Fruit fly (Drosophila melanogaster) whole organism, embryonic: ENCODE results near the gene dysc.

Experiments used
- Abd-B ChIP-seq: fragments of 200-800 bp; sonication (Bioruptor generic); optimal IDR thresholded peaks from 2 replicates; lab custom pipeline; 2018; ENCODE audit warnings: missing biosample characterization, mild to moderate bottlenecking, missing genetic modification characterization, moderate library complexity
- Antp ChIP-seq: fragments of 200-800 bp; sonication (Bioruptor generic); optimal IDR thresholded peaks from 3 replicates; lab custom pipeline; 2016; ENCODE audit warnings: missing biosample characterization, missing genetic modification characterization
- BEAF-32 ChIP-seq: fragments of 200-800 bp; sonication (Bioruptor generic); optimal IDR thresholded peaks from 3 replicates; lab custom pipeline; 2017; ENCODE audit warnings: missing biosample characterization, missing genetic modification characterization, mild to moderate bottlenecking, moderate library complexity, missing genetic modification reagents
- Bgb ChIP-seq: fragments of 200-800 bp; sonication (Bioruptor generic); IDR thresholded peaks from 2 replicates; pipeline ENCODE4 v1.3.6; 2022; ENCODE audit warnings: missing biosample characterization, missing genetic modification characterization; ENCODE audit not compliant: partially characterized antibody
- Blimp-1 ChIP-seq: fragments of 200-800 bp; sonication (Bioruptor generic); optimal IDR thresholded peaks from 3 replicates; lab custom pipeline; 2018; ENCODE audit warnings: missing biosample characterization, missing genetic modification characterization, mild to moderate bottlenecking, moderate library complexity, missing genetic modification reagents
- CG10209 ChIP-seq: fragments of 200-800 bp; sonication (Bioruptor generic); optimal IDR thresholded peaks from 3 replicates; lab custom pipeline; 2017; ENCODE audit warnings: missing biosample characterization, mild to moderate bottlenecking, missing genetic modification characterization, missing genetic modification reagents
- CG1024 ChIP-seq: fragments of 200-800 bp; sonication (Bioruptor generic); IDR thresholded peaks from 2 replicates; pipeline ENCODE4 v1.3.6; 2022; ENCODE audit warnings: missing biosample characterization, missing genetic modification characterization
- CG12071 ChIP-seq: fragments of 200-800 bp; sonication (Bioruptor generic); optimal IDR thresholded peaks from 3 replicates; lab custom pipeline; 2018; ENCODE audit warnings: missing biosample characterization, mild to moderate bottlenecking, missing genetic modification characterization
- CG12299 ChIP-seq: fragments of 200-800 bp; sonication (Bioruptor generic); optimal IDR thresholded peaks from 2 replicates; lab custom pipeline; 2018; ENCODE audit warnings: missing biosample characterization, mild to moderate bottlenecking, missing genetic modification characterization
- CG13287 ChIP-seq: fragments of 200-800 bp; sonication (Bioruptor generic); IDR thresholded peaks from 2 replicates; pipeline ENCODE4 v1.3.6; 2022; ENCODE audit warnings: missing biosample characterization, missing genetic modification characterization; ENCODE audit not compliant: partially characterized antibody
- CG16813 ChIP-seq: fragments of 200-800 bp; sonication (Bioruptor generic); IDR thresholded peaks from 3 replicates; pipeline ENCODE4 v1.3.6; 2022; ENCODE audit warnings: missing biosample characterization, missing genetic modification characterization; ENCODE audit not compliant: partially characterized antibody
- CG16863 ChIP-seq: fragments of 200-800 bp; sonication (Bioruptor generic); optimal IDR thresholded peaks from 3 replicates; lab custom pipeline; 2016; ENCODE audit warnings: missing biosample characterization, missing genetic modification characterization
- CG17829 ChIP-seq: fragments of 200-800 bp; optimal IDR thresholded peaks from 2 replicates; lab custom pipeline; 2019; ENCODE audit warnings: missing biosample characterization, mild to moderate bottlenecking, missing genetic modification characterization, moderate library complexity
- CG2199 ChIP-seq: fragments of 200-800 bp; sonication (Bioruptor generic); IDR thresholded peaks from 3 replicates; pipeline ENCODE4 v1.3.6; 2022; ENCODE audit warnings: missing biosample characterization, missing genetic modification characterization
- CG3163 ChIP-seq: fragments of 200-800 bp; sonication (Bioruptor generic); optimal IDR thresholded peaks from 3 replicates; lab custom pipeline; 2016; ENCODE audit warnings: missing biosample characterization, missing genetic modification characterization
- CG33557 ChIP-seq: fragments of 200-800 bp; sonication (Bioruptor generic); optimal IDR thresholded peaks from 2 replicates; lab custom pipeline; 2019; ENCODE audit warnings: missing biosample characterization, mild to moderate bottlenecking, missing genetic modification characterization, moderate library complexity
- CG4820 ChIP-seq: fragments of 200-800 bp; sonication (Bioruptor generic); optimal IDR thresholded peaks from 3 replicates; lab custom pipeline; 2016; ENCODE audit warnings: missing biosample characterization, missing genetic modification characterization
- CG5245 ChIP-seq: fragments of 200-800 bp; sonication (Bioruptor generic); optimal IDR thresholded peaks from 3 replicates; lab custom pipeline; 2016; ENCODE audit warnings: missing biosample characterization, missing genetic modification characterization
- CG7372 ChIP-seq: fragments of 200-800 bp; sonication (Bioruptor generic); IDR thresholded peaks from 2 replicates; pipeline ENCODE4 v1.3.6; 2022; ENCODE audit warnings: missing biosample characterization, missing genetic modification characterization
- CG8765 ChIP-seq: fragments of 200-800 bp; sonication (Bioruptor generic); IDR thresholded peaks from 2 replicates; pipeline ENCODE4 v1.3.6; 2022; ENCODE audit warnings: missing biosample characterization, missing genetic modification characterization
- CG9876 ChIP-seq: fragments of 200-800 bp; sonication (Bioruptor generic); optimal IDR thresholded peaks from 2 replicates; lab custom pipeline; 2016; ENCODE audit warnings: missing biosample characterization, missing genetic modification characterization
- Chrac-16 ChIP-seq: fragments of 200-800 bp; sonication (Bioruptor generic); optimal IDR thresholded peaks from 3 replicates; lab custom pipeline; 2016; ENCODE audit warnings: missing biosample characterization, missing genetic modification characterization
- E2f2 ChIP-seq: fragments of 200-800 bp; sonication (Bioruptor generic); IDR thresholded peaks from 2 replicates; pipeline ENCODE4 v1.3.6; 2022; ENCODE audit warnings: missing biosample characterization, missing genetic modification characterization
- Ets65A ChIP-seq: fragments of 200-800 bp; sonication (Bioruptor generic); peaks from one replicate; lab custom pipeline; 2016; ENCODE audit warnings: missing biosample characterization, missing genetic modification characterization
- H2.0 ChIP-seq: fragments of 200-800 bp; sonication (Bioruptor generic); IDR thresholded peaks from 2 replicates; pipeline ENCODE4 v1.3.6; 2022; ENCODE audit warnings: missing biosample characterization, missing genetic modification characterization
- HLHmδ ChIP-seq: fragments of 200-800 bp; sonication (Bioruptor generic); optimal IDR thresholded peaks from 2 replicates; lab custom pipeline; 2018; ENCODE audit warnings: missing biosample characterization, mild to moderate bottlenecking, missing genetic modification characterization, moderate library complexity
- HmgZ ChIP-seq: fragments of 200-800 bp; sonication (Bioruptor generic); optimal IDR thresholded peaks from 2 replicates; lab custom pipeline; 2018; ENCODE audit warnings: missing biosample characterization, mild to moderate bottlenecking, missing genetic modification characterization
- Myb ChIP-seq: fragments of 200-800 bp; sonication (Bioruptor generic); optimal IDR thresholded peaks from 2 replicates; lab custom pipeline; 2016; ENCODE audit warnings: missing biosample characterization, missing genetic modification characterization
- NFAT ChIP-seq: fragments of 200-800 bp; sonication (Bioruptor generic); IDR thresholded peaks from 2 replicates; pipeline ENCODE4 v1.3.6; 2022; ENCODE audit warnings: missing biosample characterization, missing genetic modification characterization
- Oaz ChIP-seq: fragments of 200-800 bp; sonication (Bioruptor generic); IDR thresholded peaks from 2 replicates; pipeline ENCODE4 v1.3.6; 2022; ENCODE audit warnings: missing biosample characterization, missing genetic modification characterization
- PHDP ChIP-seq: fragments of 200-800 bp; sonication (Bioruptor generic); optimal IDR thresholded peaks from 3 replicates; lab custom pipeline; 2018; ENCODE audit warnings: missing biosample characterization, mild to moderate bottlenecking, missing genetic modification characterization, moderate library complexity
- Xbp1 ChIP-seq: fragments of 200-800 bp; sonication (Bioruptor generic); optimal IDR thresholded peaks from 3 replicates; lab custom pipeline; 2016; ENCODE audit warnings: missing biosample characterization, mild to moderate bottlenecking, missing genetic modification characterization
- ato ChIP-seq: fragments of 200-800 bp; sonication (Bioruptor generic); IDR thresholded peaks from 2 replicates; pipeline ENCODE4 v1.3.6; 2022; ENCODE audit warnings: missing biosample characterization, missing genetic modification characterization; ENCODE audit not compliant: partially characterized antibody
- br ChIP-seq: fragments of >200 bp; optimal IDR thresholded peaks from 2 replicates; lab custom pipeline; 2017
- chif ChIP-seq, 2 experiments: fragments of 200-800 bp; sonication (Bioruptor generic); optimal IDR thresholded peaks; 3 replicates each; lab custom pipeline; 2016; ENCODE audit warnings: missing biosample characterization in 2 of 2, missing genetic modification characterization in 2 of 2
- croc ChIP-seq: fragments of 200-800 bp; sonication (Bioruptor generic); conservative IDR thresholded peaks from 3 replicates; pipeline ENCODE4 v1.3.6; 2022; ENCODE audit warnings: missing biosample characterization, missing genetic modification characterization
- crol ChIP-seq: fragments of 200-800 bp; sonication (Bioruptor generic); IDR thresholded peaks from 2 replicates; pipeline ENCODE4 v1.3.6; 2022; ENCODE audit warnings: missing biosample characterization, missing genetic modification characterization
- gce ChIP-seq: fragments of 200-800 bp; sonication (Bioruptor generic); IDR thresholded peaks from 3 replicates; pipeline ENCODE4 v1.3.6; 2022; ENCODE audit warnings: missing biosample characterization, missing genetic modification characterization
- hb ChIP-seq: fragments of 200-800 bp; sonication (Bioruptor generic); IDR thresholded peaks from 3 replicates; pipeline ENCODE4 v1.3.6; 2022; ENCODE audit warnings: missing biosample characterization, missing genetic modification characterization; ENCODE audit not compliant: partially characterized antibody
- jigr1 ChIP-seq: fragments of 200-800 bp; sonication (Bioruptor generic); IDR thresholded peaks from 3 replicates; pipeline ENCODE4 v1.3.6; 2022; ENCODE audit warnings: missing biosample characterization, missing genetic modification characterization
- klu ChIP-seq: fragments of 200-800 bp; sonication (Bioruptor generic); IDR thresholded peaks from 2 replicates; pipeline ENCODE4 v1.3.6; 2022; ENCODE audit warnings: missing biosample characterization, missing genetic modification characterization
- kni ChIP-seq: fragments of 200-800 bp; sonication (Bioruptor generic); optimal IDR thresholded peaks from 3 replicates; lab custom pipeline; 2017; ENCODE audit warnings: mild to moderate bottlenecking, missing biosample characterization, missing genetic modification reagents, missing genetic modification characterization
- lov ChIP-seq, 2 experiments: fragments of 200-800 bp in 1 of 2; fragments of >200 bp in 1 of 2; sonication (Bioruptor generic) in 1 of 2; IDR thresholded peaks in 1 of 2; optimal IDR thresholded peaks in 1 of 2; 2 replicates in 1 of 2; 3 replicates in 1 of 2; pipeline versions ENCODE4 v1.3.6 to Lab custom; 2017 to 2022; ENCODE audit warnings: missing biosample characterization in 1 of 2, missing genetic modification characterization in 1 of 2
- mam ChIP-seq: fragments of 200-800 bp; sonication (Bioruptor generic); optimal IDR thresholded peaks from 3 replicates; lab custom pipeline; 2016; ENCODE audit warnings: missing biosample characterization, missing genetic modification characterization
- pum ChIP-seq: fragments of 200-800 bp; sonication (Bioruptor generic); optimal IDR thresholded peaks from 2 replicates; lab custom pipeline; 2016; ENCODE audit warnings: missing biosample characterization, missing genetic modification characterization
- slbo ChIP-seq: fragments of 200-800 bp; sonication (Bioruptor generic); IDR thresholded peaks from 2 replicates; pipeline ENCODE4 v1.3.6; 2022; ENCODE audit warnings: missing biosample characterization, missing genetic modification characterization
- ssp ChIP-seq: fragments of 200-800 bp; sonication (Bioruptor generic); IDR thresholded peaks from 2 replicates; pipeline ENCODE4 v1.3.6; 2022; ENCODE audit warnings: missing biosample characterization, missing genetic modification characterization
- vnd ChIP-seq: fragments of 200-800 bp; sonication (Bioruptor generic); IDR thresholded peaks from 3 replicates; pipeline ENCODE4 v1.3.6; 2022; ENCODE audit warnings: missing biosample characterization, missing genetic modification characterization; ENCODE audit not compliant: partially characterized antibody
- vvl ChIP-seq: fragments of 200-800 bp; sonication (Bioruptor generic); IDR thresholded peaks from 2 replicates; pipeline ENCODE4 v1.3.6; 2022; ENCODE audit warnings: missing biosample characterization, missing genetic modification characterization
- yki ChIP-seq: fragments of >200 bp; optimal IDR thresholded peaks from 3 replicates; lab custom pipeline; 2018

The dysc gene

dm6 chr3L:13845292-13845691 lies 57.7 kb downstream of the dysc start (continued):
- TF ChIP-seq hb (GFP tag; lab: Robert Waterston, UW) = peak; percentile 58; the same call in 1 of the 3 replicates
- peak; percentile 16 for TF ChIP-seq Antp
- 0 out of 2 replicates have a peak, but pooled peaks have one; percentile 32 for TF ChIP-seq klu
- peak; percentile 96 for TF ChIP-seq Ets65A (GFP tag; lab: Kevin White, UChicago)
- TF ChIP-seq CG5245 (GFP tag; lab: Kevin White, UChicago) = peak; percentile 36
- no peak for TF ChIP-seq CG33557
- TF ChIP-seq Blimp-1 (GFP tag; lab: Kevin White, UChicago) = no peak
- peak; percentile 67 for TF ChIP-seq Bgb
- no peak for TF ChIP-seq PHDP (tag; lab: Kevin White, UChicago)
- TF ChIP-seq CG9876 (GFP tag; lab: Kevin White, UChicago) = peak; percentile 15
- TF ChIP-seq pum (GFP tag; lab: Kevin White, UChicago) = peak; percentile 47
- no peak for TF ChIP-seq br (lab: Kevin White, UChicago)
- no peak for TF ChIP-seq HLHmδ (GFP tag; lab: Kevin White, UChicago)
- peak; percentile 21; the same call in 1 of the 2 replicates for TF ChIP-seq vvl
- peak; percentile 100 for TF ChIP-seq Myb (GFP tag; lab: Kevin White, UChicago)
- peak; percentile 60; the same call in 1 of the 2 replicates for TF ChIP-seq CG13287 (GFP tag; lab: Robert Waterston, UW)
- peak; percentile 42; the same call in 2 of the 3 replicates for TF ChIP-seq vnd (GFP tag; lab: Robert Waterston, UW)
- TF ChIP-seq mam = peak; percentile 12
- no peak for TF ChIP-seq kni
- TF ChIP-seq CG3163 (GFP tag; lab: Kevin White, UChicago) = peak; percentile 30
- TF ChIP-seq HmgZ = no peak
- peak; percentile 17 for TF ChIP-seq Chrac-16 (GFP tag; lab: Kevin White, UChicago)
- TF ChIP-seq CG7372 (GFP tag; lab: Robert Waterston, UW) = 0 out of 2 replicates have a peak, but pooled peaks have one; percentile 31
- TF ChIP-seq lov (optimal IDR thresholded peaks at IDR 0.05; lab: Kevin White, UChicago) = no peak
- TF ChIP-seq lov (GFP tag; IDR thresholded peaks at IDR 0.05; lab: Robert Waterston, UW) = peak; percentile 37; the same call in 1 of the 3 replicates
- no peak for TF ChIP-seq BEAF-32 (GFP tag; lab: Kevin White, UChicago)
- peak; percentile 95 for TF ChIP-seq CG2199 (GFP tag; lab: Robert Waterston, UW)
- peak; percentile 48 for TF ChIP-seq Xbp1 (GFP tag; lab: Kevin White, UChicago)
- peak; percentile 42 for TF ChIP-seq ato (GFP tag; lab: Robert Waterston, UW)
- no peak for TF ChIP-seq CG12071 (GFP tag; lab: Kevin White, UChicago)
- peak; percentile 53; the same call in 1 of the 2 replicates for TF ChIP-seq NFAT
- TF ChIP-seq slbo (GFP tag; lab: Robert Waterston, UW) = peak; percentile 79
- TF ChIP-seq E2f2 (GFP tag; lab: Robert Waterston, UW) = peak; percentile 42; the same call in 1 of the 2 replicates
- no peak for TF ChIP-seq CG17829 (tag; lab: Kevin White, UChicago)
- no peak for TF ChIP-seq CG12299 (tag; lab: Kevin White, UChicago)
- 0 out of 2 replicates have a peak, but pooled peaks have one; percentile 15 for TF ChIP-seq CG1024 (GFP tag; lab: Robert Waterston, UW)
- no peak for TF ChIP-seq jigr1 (GFP tag; lab: Robert Waterston, UW)
- no peak for TF ChIP-seq CG16863 (GFP tag; lab: Kevin White, UChicago)
- 0 out of 2 replicates have a peak, but pooled peaks have one; percentile 7 for TF ChIP-seq Oaz
- no peak for TF ChIP-seq crol (GFP tag; lab: Robert Waterston, UW)
- peak; percentile 43; the same call in 1 of the 2 replicates for TF ChIP-seq H2.0
- peak; percentile 40; the same call in 1 of the 2 replicates for TF ChIP-seq ssp (GFP tag; lab: Robert Waterston, UW)
- peak; percentile 7 to 55 for TF ChIP-seq chif (GFP tag; optimal IDR thresholded peaks at IDR 0.05; lab: Kevin White, UChicago)
- TF ChIP-seq yki = peak; percentile 32
- peak; percentile 71 for TF ChIP-seq CG4820 (GFP tag; lab: Kevin White, UChicago)
- no peak for TF ChIP-seq CG10209 (GFP tag; lab: Kevin White, UChicago)
- peak; percentile 52; the same call in 2 of the 3 replicates for TF ChIP-seq CG16813 (GFP tag; lab: Robert Waterston, UW)
- TF ChIP-seq CG8765 = no peak
- peak; percentile 33; the same call in 1 of the 3 replicates for TF ChIP-seq croc (GFP tag; lab: Robert Waterston, UW)
- peak; percentile 67 for TF ChIP-seq Abd-B
- TF ChIP-seq gce = no peak
